Worm (Caenorhabditis elegans) whole organism, mixed stage, embryonic: ENCODE measurements around the gene srd-2.
A peak's percentile ranks its signal among the peaks of the same experiment; 100 is the strongest.

ENCODE experiments used
- M03D4.4 ChIP-seq: sonication (generic microtip); optimal IDR thresholded peaks from 2 replicates; lab custom pipeline; 2017; ENCODE audit warnings: mild to moderate bottlenecking, missing genetic modification characterization, missing compliant biosample characterization
- bed-3 ChIP-seq: fragments of 200-800 bp; sonication (Bioruptor generic); optimal IDR thresholded peaks from 3 replicates; lab custom pipeline; 2018; ENCODE audit warnings: mild to moderate bottlenecking, missing genetic modification characterization, moderate library complexity, missing compliant biosample characterization
- blmp-1 ChIP-seq: fragments of 150-350 bp; optimal IDR thresholded peaks from 2 replicates; lab custom pipeline; 2014; ENCODE audit warnings: missing biosample characterization, missing genetic modification characterization
- ceh-39 ChIP-seq: fragments of 150-350 bp; optimal IDR thresholded peaks from 2 replicates; lab custom pipeline; 2014; ENCODE audit warnings: missing biosample characterization, missing genetic modification characterization
- ceh-83 ChIP-seq: fragments of 200-800 bp; sonication (Bioruptor generic); optimal IDR thresholded peaks from 2 replicates; lab custom pipeline; 2018; ENCODE audit warnings: mild to moderate bottlenecking, missing genetic modification characterization, missing compliant biosample characterization
- ces-1 ChIP-seq: fragments of 150-350 bp; optimal IDR thresholded peaks from 2 replicates; lab custom pipeline; 2014; ENCODE audit warnings: missing biosample characterization, missing genetic modification reagents, missing genetic modification characterization
- cnd-1 ChIP-seq: fragments of 200-800 bp; sonication (Bioruptor generic); optimal IDR thresholded peaks from 2 replicates; lab custom pipeline; 2018; ENCODE audit warnings: mild to moderate bottlenecking, missing genetic modification characterization, missing compliant biosample characterization
- drap-1 ChIP-seq: fragments of 200-800 bp; sonication (Bioruptor generic); optimal IDR thresholded peaks from 3 replicates; lab custom pipeline; 2018; ENCODE audit warnings: mild to moderate bottlenecking, missing genetic modification characterization, missing compliant biosample characterization
- elt-1 ChIP-seq: sonication (generic microtip); optimal IDR thresholded peaks from 2 replicates; lab custom pipeline; 2017; ENCODE audit warnings: missing genetic modification characterization, mild to moderate bottlenecking, missing compliant biosample characterization, antibody characterized with exemption, moderate library complexity, borderline replicate concordance; ENCODE audit not compliant: insufficient read depth
- elt-3 ChIP-seq: fragments of 150-350 bp; optimal IDR thresholded peaks from 2 replicates; lab custom pipeline; 2014; ENCODE audit warnings: missing biosample characterization, missing genetic modification characterization
- hlh-1 ChIP-seq: fragments of 150-350 bp; optimal IDR thresholded peaks from 2 replicates; lab custom pipeline; 2014; ENCODE audit warnings: missing biosample characterization, missing genetic modification reagents, missing genetic modification characterization
- lsy-2 ChIP-seq: fragments of 150-350 bp; optimal IDR thresholded peaks from 2 replicates; lab custom pipeline; 2014; ENCODE audit warnings: missing biosample characterization, missing genetic modification characterization
- mab-5 ChIP-seq: fragments of 150-350 bp; optimal IDR thresholded peaks from 2 replicates; lab custom pipeline; 2014; ENCODE audit warnings: missing biosample characterization, missing genetic modification characterization
- mep-1 ChIP-seq: fragments of 150-350 bp; optimal IDR thresholded peaks from 2 replicates; lab custom pipeline; 2017; ENCODE audit warnings: missing biosample characterization, missing genetic modification reagents, missing genetic modification characterization, inconsistent platforms
- mls-2 ChIP-seq: sonication (generic microtip); optimal IDR thresholded peaks from 2 replicates; lab custom pipeline; 2016; ENCODE audit warnings: mild to moderate bottlenecking, missing genetic modification characterization, moderate library complexity, missing compliant biosample characterization
- nhr-12 ChIP-seq: fragments of 150-350 bp; optimal IDR thresholded peaks from 2 replicates; lab custom pipeline; 2014; ENCODE audit warnings: missing biosample characterization, missing genetic modification characterization
- nhr-2 ChIP-seq: fragments of 150-350 bp; optimal IDR thresholded peaks from 2 replicates; lab custom pipeline; 2014; ENCODE audit warnings: missing biosample characterization, missing genetic modification characterization
- nhr-237 ChIP-seq: fragments of 150-350 bp; optimal IDR thresholded peaks from 2 replicates; lab custom pipeline; 2014; ENCODE audit warnings: missing biosample characterization, missing genetic modification characterization
- nhr-28 ChIP-seq: fragments of 150-350 bp; optimal IDR thresholded peaks from 2 replicates; lab custom pipeline; 2014; ENCODE audit warnings: missing biosample characterization, missing genetic modification characterization
- nhr-76 ChIP-seq: sonication (generic microtip); optimal IDR thresholded peaks from 2 replicates; lab custom pipeline; 2017; ENCODE audit warnings: missing biosample characterization, missing genetic modification characterization
- pha-4 ChIP-seq: fragments of 150-350 bp; optimal IDR thresholded peaks from 2 replicates; lab custom pipeline; 2018; ENCODE audit warnings: missing biosample characterization, missing genetic modification reagents, missing genetic modification characterization
- snpc-4 ChIP-seq: fragments of 150-350 bp; optimal IDR thresholded peaks from 2 replicates; lab custom pipeline; 2014; ENCODE audit warnings: missing biosample characterization, missing genetic modification characterization
- sptf-1 ChIP-seq: sonication (generic microtip); optimal IDR thresholded peaks from 2 replicates; lab custom pipeline; 2017; ENCODE audit warnings: mild to moderate bottlenecking, missing genetic modification characterization, moderate library complexity, missing compliant biosample characterization
- tbx-8 ChIP-seq: fragments of 200-800 bp; sonication (Bioruptor generic); optimal IDR thresholded peaks from 2 replicates; lab custom pipeline; 2018; ENCODE audit warnings: mild to moderate bottlenecking, missing genetic modification characterization, moderate library complexity, missing compliant biosample characterization
- unc-120 ChIP-seq: sonication (generic microtip); optimal IDR thresholded peaks from 2 replicates; lab custom pipeline; 2017; ENCODE audit warnings: missing genetic modification characterization, missing compliant biosample characterization; ENCODE audit not compliant: poor library complexity, severe bottlenecking
- unc-39 ChIP-seq: fragments of 150-350 bp; optimal IDR thresholded peaks from 2 replicates; lab custom pipeline; 2014; ENCODE audit warnings: missing biosample characterization, missing genetic modification characterization
- ztf-11 ChIP-seq: fragments of 150-350 bp; optimal IDR thresholded peaks from 2 replicates; lab custom pipeline; 2014; ENCODE audit warnings: missing biosample characterization, missing genetic modification characterization

srd-2 gene

DNA sequence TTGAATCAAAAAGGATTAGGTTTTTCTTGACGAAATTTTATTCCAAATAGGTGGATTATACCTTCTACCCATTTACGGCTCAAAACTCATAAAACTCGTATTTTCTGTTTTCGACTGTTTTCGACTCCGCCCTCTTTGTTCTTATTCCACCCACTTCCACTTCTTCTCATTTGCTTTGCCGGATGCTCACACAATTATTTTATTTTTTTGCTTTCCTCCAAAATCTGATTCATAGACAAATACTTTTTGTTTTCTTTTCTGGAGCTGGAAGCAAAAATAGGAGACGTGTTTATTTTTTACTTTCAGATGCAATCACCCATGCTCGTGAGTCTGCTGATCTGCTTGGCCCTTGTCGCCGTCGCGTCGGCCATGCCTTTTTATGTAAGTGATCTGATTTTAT lies 32.6 kb downstream of the srd-2 start, which contains the start of gene nlp-63:
Gene nlp-63, plus strand, starts transcription at position 301 of the 400 bp plus-strand sequence.
- TF ChIP-seq ces-1 (GFP tag; lab: Kevin White, UChicago) = no peak

- TF ChIP-seq hlh-1 (tag; lab: Kevin White, UChicago) = no peak
- TF ChIP-seq elt-1 (tag; lab: Kevin White, UChicago) = no peak
- TF ChIP-seq ztf-11 (tag; lab: Kevin White, UChicago) = no peak
- TF ChIP-seq sptf-1 = no peak
- no peak for TF ChIP-seq nhr-28 (tag; lab: Kevin White, UChicago)
- no peak for TF ChIP-seq cnd-1 (tag; lab: Kevin White, UChicago)
- TF ChIP-seq nhr-76 (tag; lab: Kevin White, UChicago) = no peak
- TF ChIP-seq ceh-83 = no peak
- TF ChIP-seq, all 35 proteins: peak for 0
Measured at ce11 chrII:10147502-10147901, 40.2 kb downstream of the srd-2 start.

DNA sequence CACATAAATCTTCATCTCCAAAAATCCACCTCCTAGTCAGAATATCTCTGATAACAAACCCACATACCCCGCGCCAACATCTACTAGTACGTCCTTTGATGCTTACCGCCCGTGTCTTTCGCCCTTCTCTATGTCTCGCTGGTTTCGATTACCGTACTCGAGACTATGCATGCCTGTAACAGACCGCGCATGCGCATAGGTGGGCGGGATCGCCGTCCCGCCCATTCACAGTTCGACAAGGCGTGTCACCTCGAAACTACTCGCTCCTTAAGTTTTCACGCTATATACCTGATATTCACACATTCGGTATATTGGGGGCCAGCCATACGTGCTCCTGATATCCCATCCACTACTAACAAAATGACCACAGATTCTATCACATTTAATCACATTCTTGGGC lies 41.2 kb downstream of the srd-2 start, which contains the start of gene pax-3:
Gene pax-3, plus strand, starts transcription at position 83 of the 400 bp plus-strand sequence.
- TF ChIP-seq nhr-2 (tag; lab: Kevin White, UChicago) (no peak), lsy-2 (tag; lab: Kevin White, UChicago) (peak; percentile 71)

ce11 chrII:10144092-10144491 lies 43.6 kb downstream of the srd-2 start, which contains the start of gene F27E5.3:
F27E5.3 (minus strand) TSS chrII:10144192.
- peak; percentile 40 for TF ChIP-seq nhr-2 (tag; lab: Kevin White, UChicago)
- no peak for TF ChIP-seq nhr-76 (tag; lab: Kevin White, UChicago)

DNA sequence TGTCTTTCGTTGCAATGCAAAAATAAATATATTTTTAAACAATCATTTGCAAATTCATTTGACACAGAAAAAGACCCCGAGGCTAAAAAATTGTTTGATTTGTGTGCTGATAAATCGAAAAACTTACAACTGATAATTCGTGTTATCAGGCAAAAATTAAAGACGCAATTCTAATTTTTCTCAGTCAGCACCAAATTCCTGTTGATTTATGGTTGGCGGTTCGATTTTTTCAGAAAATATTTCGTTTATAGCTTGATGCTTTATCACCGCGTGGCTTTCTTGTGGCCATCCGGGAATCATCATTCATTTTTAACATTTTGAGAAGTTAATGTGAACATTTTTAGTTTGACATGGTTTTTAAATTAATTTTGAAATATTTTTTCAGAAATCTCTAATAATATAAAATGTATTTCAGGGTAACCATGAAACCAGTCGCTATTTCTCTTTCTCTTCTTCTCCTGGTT lies 48.5 kb downstream of the srd-2 start, which contains the start of gene asah-2:
Gene asah-2, plus strand, starts transcription at position 414 of the 464 bp plus-strand sequence.
- TF ChIP-seq hlh-1 (tag; lab: Kevin White, UChicago) (no peak), nhr-28 (tag; lab: Kevin White, UChicago) (no peak), snpc-4 (tag; lab: Kevin White, UChicago) (no peak), M03D4.4 (tag; lab: Kevin White, UChicago) (no peak), mls-2 (tag; lab: Kevin White, UChicago) (no peak), unc-39 (no peak), nhr-12 (tag; lab: Kevin White, UChicago) (no peak), elt-3 (no peak), ceh-39 (tag; lab: Kevin White, UChicago) (no peak), unc-120 (tag; lab: Kevin White, UChicago) (no peak), blmp-1 (tag; lab: Kevin White, UChicago) (no peak), lsy-2 (tag; lab: Kevin White, UChicago) (no peak), mep-1 (no peak), drap-1 (GFP tag; lab: Kevin White, UChicago) (no peak)

- TF ChIP-seq cnd-1 (tag; lab: Kevin White, UChicago) = no peak
Measured at ce11 chrII:10137358-10137757, 50.4 kb downstream of the srd-2 start, which contains the start of gene phg-1. phg-1 (plus strand) TSS chrII:10137658.

DNA sequence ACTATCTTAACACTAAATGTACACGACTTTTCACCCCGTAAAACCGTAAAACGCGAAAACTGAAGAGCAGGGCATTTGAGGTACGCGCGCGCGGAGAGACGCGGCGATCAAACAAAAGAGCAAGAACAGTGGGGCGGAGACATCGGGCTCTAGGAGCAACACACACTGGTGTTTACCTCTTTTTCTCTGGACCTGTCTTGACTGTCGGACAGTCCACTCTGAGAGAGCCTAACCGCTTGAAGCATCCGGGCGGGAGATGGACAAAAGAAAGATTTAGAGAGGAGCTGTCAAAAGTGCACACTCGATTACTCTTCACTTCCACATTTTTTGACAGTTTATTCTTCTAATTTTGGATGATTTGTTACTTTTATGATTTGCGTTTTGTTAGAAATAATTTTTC lies 50.9 kb downstream of the srd-2 start:
- no peak for TF ChIP-seq bed-3
- peak; percentile 69 for TF ChIP-seq pha-4
- TF ChIP-seq drap-1 (GFP tag; lab: Kevin White, UChicago) = no peak
- TF ChIP-seq nhr-237 (tag; lab: Kevin White, UChicago) = peak; percentile 11
- no peak for TF ChIP-seq unc-39
- no peak for TF ChIP-seq tbx-8
- TF ChIP-seq nhr-76 (tag; lab: Kevin White, UChicago) = no peak
- no peak for TF ChIP-seq mab-5
